Fruit fly (Drosophila melanogaster) whole organism, embryonic: ENCODE data around the gene CG4982.
A peak's percentile ranks its signal among the peaks of the same experiment; 100 is the strongest.

Experiments
- Atf3 ChIP-seq: fragments of 200-800 bp; sonication (Bioruptor generic); optimal IDR thresholded peaks from 3 replicates; lab custom pipeline; 2016; ENCODE audit warnings: missing biosample characterization, missing genetic modification characterization
- Awh ChIP-seq: fragments of 200-800 bp; sonication (Bioruptor generic); IDR thresholded peaks from 2 replicates; pipeline ENCODE4, ENCODE4 v1.3.6; 2022; ENCODE audit warnings: missing biosample characterization, missing genetic modification characterization
- Blimp-1 ChIP-seq: fragments of 200-800 bp; sonication (Bioruptor generic); optimal IDR thresholded peaks from 3 replicates; lab custom pipeline; 2018; ENCODE audit warnings: missing biosample characterization, missing genetic modification characterization, mild to moderate bottlenecking, moderate library complexity, missing genetic modification reagents
- BtbVII ChIP-seq: fragments of 200-800 bp; sonication (Bioruptor generic); optimal IDR thresholded peaks from 3 replicates; lab custom pipeline; 2017; ENCODE audit warnings: missing biosample characterization, mild to moderate bottlenecking, missing genetic modification characterization
- CG10209 ChIP-seq: fragments of 200-800 bp; sonication (Bioruptor generic); optimal IDR thresholded peaks from 3 replicates; lab custom pipeline; 2017; ENCODE audit warnings: missing biosample characterization, mild to moderate bottlenecking, missing genetic modification characterization, missing genetic modification reagents
- CG10654 ChIP-seq: fragments of 200-800 bp; sonication (Bioruptor generic); optimal IDR thresholded peaks from 2 replicates; lab custom pipeline; 2016; ENCODE audit warnings: missing biosample characterization, missing genetic modification characterization
- CG11085 ChIP-seq: fragments of 200-800 bp; sonication (Bioruptor generic); IDR thresholded peaks from 2 replicates; pipeline ENCODE4 v1.3.6; 2022; ENCODE audit warnings: missing biosample characterization, missing genetic modification characterization
- CG12391 ChIP-seq: fragments of 200-800 bp; sonication (Bioruptor generic); optimal IDR thresholded peaks from 3 replicates; lab custom pipeline; 2018; ENCODE audit warnings: missing biosample characterization, mild to moderate bottlenecking, missing genetic modification characterization, moderate library complexity
- CG12659 ChIP-seq: fragments of 200-800 bp; sonication (Bioruptor generic); optimal IDR thresholded peaks from 3 replicates; lab custom pipeline; 2017; ENCODE audit warnings: mild to moderate bottlenecking, missing biosample characterization, missing genetic modification reagents, missing genetic modification characterization
- CG13123 ChIP-seq: fragments of 200-800 bp; sonication (Bioruptor generic); optimal IDR thresholded peaks from 2 replicates; lab custom pipeline; 2016; ENCODE audit warnings: missing biosample characterization, missing genetic modification characterization
- CG13624 ChIP-seq: fragments of 200-800 bp; sonication (Bioruptor generic); optimal IDR thresholded peaks from 2 replicates; lab custom pipeline; 2016; ENCODE audit warnings: missing biosample characterization, missing genetic modification characterization
- CG14441 ChIP-seq: fragments of 200-800 bp; sonication (Bioruptor generic); IDR thresholded peaks from 2 replicates; pipeline ENCODE4 v1.3.6; 2022; ENCODE audit warnings: missing biosample characterization, missing genetic modification characterization
- CG1603 ChIP-seq: fragments of 200-800 bp; sonication (Bioruptor generic); optimal IDR thresholded peaks from 2 replicates; lab custom pipeline; 2019; ENCODE audit warnings: missing biosample characterization, mild to moderate bottlenecking, missing genetic modification characterization, moderate library complexity
- CG17361 ChIP-seq: fragments of 200-800 bp; sonication (Bioruptor generic); IDR thresholded peaks from 3 replicates; pipeline ENCODE4 v1.3.6; 2022; ENCODE audit warnings: missing biosample characterization, missing genetic modification characterization
- CG17829 ChIP-seq: fragments of 200-800 bp; optimal IDR thresholded peaks from 2 replicates; lab custom pipeline; 2019; ENCODE audit warnings: missing biosample characterization, mild to moderate bottlenecking, missing genetic modification characterization, moderate library complexity
- CG1792 ChIP-seq: fragments of 200-800 bp; sonication (Bioruptor generic); optimal IDR thresholded peaks from 2 replicates; lab custom pipeline; 2016; ENCODE audit warnings: missing biosample characterization, missing genetic modification characterization
- CG30020 ChIP-seq: fragments of 200-800 bp; optimal IDR thresholded peaks from 2 replicates; lab custom pipeline; 2019; ENCODE audit warnings: missing biosample characterization, mild to moderate bottlenecking, missing genetic modification characterization, moderate library complexity
- CG4404 ChIP-seq: fragments of 200-800 bp; sonication (Bioruptor generic); IDR thresholded peaks from 2 replicates; pipeline ENCODE4 v1.3.6; 2022; ENCODE audit warnings: missing biosample characterization, missing genetic modification characterization
- CG4820 ChIP-seq: fragments of 200-800 bp; sonication (Bioruptor generic); optimal IDR thresholded peaks from 3 replicates; lab custom pipeline; 2016; ENCODE audit warnings: missing biosample characterization, missing genetic modification characterization
- CG7745 ChIP-seq: fragments of 200-800 bp; sonication (Bioruptor generic); optimal IDR thresholded peaks from 2 replicates; lab custom pipeline; 2018; ENCODE audit warnings: missing biosample characterization, mild to moderate bottlenecking, missing genetic modification characterization, moderate library complexity
- CG8388 ChIP-seq: fragments of 200-800 bp; sonication (Bioruptor generic); optimal IDR thresholded peaks from 2 replicates; lab custom pipeline; 2019; ENCODE audit warnings: missing biosample characterization, mild to moderate bottlenecking, missing genetic modification characterization, moderate library complexity
- CG9215 ChIP-seq: fragments of 200-800 bp; sonication (Bioruptor generic); IDR thresholded peaks from 2 replicates; pipeline ENCODE4 v1.3.6; 2022; ENCODE audit warnings: missing biosample characterization, missing genetic modification characterization
- CG9609 ChIP-seq: fragments of 200-800 bp; sonication (Bioruptor generic); optimal IDR thresholded peaks from 3 replicates; lab custom pipeline; 2016; ENCODE audit warnings: missing biosample characterization, missing genetic modification characterization
- CoRest ChIP-seq: fragments of 200-800 bp; sonication (Bioruptor generic); optimal IDR thresholded peaks from 3 replicates; lab custom pipeline; 2018; ENCODE audit warnings: missing biosample characterization, mild to moderate bottlenecking, missing genetic modification characterization, moderate library complexity
- Doc2 ChIP-seq: fragments of 200-800 bp; sonication (Bioruptor generic); IDR thresholded peaks from 2 replicates; pipeline ENCODE4 v1.3.6; 2022; ENCODE audit warnings: missing biosample characterization, missing genetic modification characterization
- HmgD ChIP-seq: fragments of 200-800 bp; sonication (Bioruptor generic); optimal IDR thresholded peaks from 3 replicates; lab custom pipeline; 2016; ENCODE audit warnings: missing biosample characterization, missing genetic modification characterization
- NfI ChIP-seq: fragments of 200-800 bp; sonication (Bioruptor generic); optimal IDR thresholded peaks from 3 replicates; lab custom pipeline; 2018; ENCODE audit warnings: missing biosample characterization, mild to moderate bottlenecking, missing genetic modification characterization, moderate library complexity
- Opbp ChIP-seq: fragments of 200-800 bp; sonication (Bioruptor generic); IDR thresholded peaks from 3 replicates; pipeline ENCODE4 v1.3.6; 2022; ENCODE audit warnings: missing biosample characterization, missing genetic modification characterization; ENCODE audit not compliant: partially characterized antibody
- PHDP ChIP-seq: fragments of 200-800 bp; sonication (Bioruptor generic); optimal IDR thresholded peaks from 3 replicates; lab custom pipeline; 2018; ENCODE audit warnings: missing biosample characterization, mild to moderate bottlenecking, missing genetic modification characterization, moderate library complexity
- Sox102F ChIP-seq: fragments of 200-800 bp; sonication (Bioruptor generic); optimal IDR thresholded peaks from 2 replicates; lab custom pipeline; 2018; ENCODE audit warnings: missing biosample characterization, mild to moderate bottlenecking, missing genetic modification characterization, moderate library complexity
- Taf1 ChIP-seq: fragments of 200-800 bp; sonication (Bioruptor generic); IDR thresholded peaks from 2 replicates; pipeline ENCODE4 v1.3.6; 2022; ENCODE audit warnings: missing biosample characterization, missing genetic modification characterization
- Xbp1 ChIP-seq: fragments of 200-800 bp; sonication (Bioruptor generic); optimal IDR thresholded peaks from 3 replicates; lab custom pipeline; 2016; ENCODE audit warnings: missing biosample characterization, mild to moderate bottlenecking, missing genetic modification characterization
- Xrp1 ChIP-seq: fragments of 200-800 bp; sonication (Bioruptor generic); IDR thresholded peaks from 2 replicates; pipeline ENCODE4 v1.3.6; 2022; ENCODE audit warnings: missing biosample characterization, missing genetic modification characterization
- bowl ChIP-seq: fragments of 200-800 bp; sonication (Bioruptor generic); IDR thresholded peaks from 2 replicates; pipeline ENCODE4 v1.3.6; 2022; ENCODE audit warnings: missing biosample characterization, missing genetic modification characterization
- btn ChIP-seq: fragments of 200-800 bp; sonication (Bioruptor generic); optimal IDR thresholded peaks from 2 replicates; lab custom pipeline; 2016; ENCODE audit warnings: missing biosample characterization, missing genetic modification characterization
- cwo ChIP-seq: fragments of 200-800 bp; sonication (Bioruptor generic); optimal IDR thresholded peaks from 3 replicates; lab custom pipeline; 2017; ENCODE audit warnings: missing biosample characterization, missing genetic modification characterization, mild to moderate bottlenecking, moderate library complexity, missing genetic modification reagents
- dm ChIP-seq: fragments of 200-800 bp; sonication (Bioruptor generic); optimal IDR thresholded peaks from 3 replicates; lab custom pipeline; 2016; ENCODE audit warnings: missing biosample characterization, missing genetic modification characterization
- dpn ChIP-seq, 2 experiments: fragments of 200-800 bp; sonication (Bioruptor generic); optimal IDR thresholded peaks; 3 replicates each; lab custom pipeline; 2016; ENCODE audit warnings: missing biosample characterization in 2 of 2, missing genetic modification characterization in 2 of 2
- ems ChIP-seq: fragments of 200-800 bp; sonication (Bioruptor generic); optimal IDR thresholded peaks from 3 replicates; lab custom pipeline; 2016; ENCODE audit warnings: missing biosample characterization, missing genetic modification characterization
- hb ChIP-seq: fragments of 200-800 bp; sonication (Bioruptor generic); IDR thresholded peaks from 3 replicates; pipeline ENCODE4 v1.3.6; 2022; ENCODE audit warnings: missing biosample characterization, missing genetic modification characterization; ENCODE audit not compliant: partially characterized antibody
- jumu ChIP-seq: fragments of 200-800 bp; sonication (Bioruptor generic); optimal IDR thresholded peaks from 3 replicates; lab custom pipeline; 2016; ENCODE audit warnings: missing biosample characterization, missing genetic modification characterization
- kah ChIP-seq: fragments of 200-800 bp; sonication (Bioruptor generic); optimal IDR thresholded peaks from 2 replicates; lab custom pipeline; 2018; ENCODE audit warnings: missing biosample characterization, mild to moderate bottlenecking, missing genetic modification characterization
- maf-S ChIP-seq: fragments of 200-800 bp; sonication (Bioruptor generic); optimal IDR thresholded peaks from 2 replicates; lab custom pipeline; 2016; ENCODE audit warnings: missing biosample characterization, missing genetic modification characterization
- nau ChIP-seq: fragments of 200-800 bp; sonication (Bioruptor generic); optimal IDR thresholded peaks from 3 replicates; lab custom pipeline; 2017; ENCODE audit warnings: missing biosample characterization, mild to moderate bottlenecking, missing genetic modification characterization, missing genetic modification reagents
- slou ChIP-seq: fragments of 200-800 bp; sonication (Bioruptor generic); optimal IDR thresholded peaks from 3 replicates; lab custom pipeline; 2016; ENCODE audit warnings: missing biosample characterization, missing genetic modification characterization
- stwl ChIP-seq: fragments of 200-800 bp; sonication (Bioruptor generic); optimal IDR thresholded peaks from 3 replicates; lab custom pipeline; 2018; ENCODE audit warnings: missing biosample characterization, mild to moderate bottlenecking, missing genetic modification characterization, moderate library complexity
- tgo ChIP-seq: fragments of 200-800 bp; sonication (Bioruptor generic); IDR thresholded peaks from 3 replicates; pipeline ENCODE4 v1.3.6; 2022; ENCODE audit warnings: missing biosample characterization, missing genetic modification characterization
- ttk ChIP-seq: fragments of 200-800 bp; sonication (Bioruptor generic); IDR thresholded peaks from 2 replicates; pipeline ENCODE4 v2.1.2; 2022; ENCODE audit warnings: missing biosample characterization, missing genetic modification characterization
- usp ChIP-seq: fragments of >200 bp; optimal IDR thresholded peaks from 2 replicates; lab custom pipeline; 2017; ENCODE audit warnings: missing biosample characterization, missing genetic modification characterization
- vfl ChIP-seq: fragments of 200-800 bp; sonication (Bioruptor generic); optimal IDR thresholded peaks from 2 replicates; lab custom pipeline; 2016; ENCODE audit warnings: missing biosample characterization, missing genetic modification characterization
- vnd ChIP-seq: fragments of 200-800 bp; sonication (Bioruptor generic); IDR thresholded peaks from 3 replicates; pipeline ENCODE4 v1.3.6; 2022; ENCODE audit warnings: missing biosample characterization, missing genetic modification characterization; ENCODE audit not compliant: partially characterized antibody
- zen ChIP-seq: fragments of 200-800 bp; sonication (Bioruptor generic); optimal IDR thresholded peaks from 3 replicates; lab custom pipeline; 2018; ENCODE audit warnings: missing biosample characterization, mild to moderate bottlenecking, missing genetic modification characterization, moderate library complexity

CG4982 gene

DNA sequence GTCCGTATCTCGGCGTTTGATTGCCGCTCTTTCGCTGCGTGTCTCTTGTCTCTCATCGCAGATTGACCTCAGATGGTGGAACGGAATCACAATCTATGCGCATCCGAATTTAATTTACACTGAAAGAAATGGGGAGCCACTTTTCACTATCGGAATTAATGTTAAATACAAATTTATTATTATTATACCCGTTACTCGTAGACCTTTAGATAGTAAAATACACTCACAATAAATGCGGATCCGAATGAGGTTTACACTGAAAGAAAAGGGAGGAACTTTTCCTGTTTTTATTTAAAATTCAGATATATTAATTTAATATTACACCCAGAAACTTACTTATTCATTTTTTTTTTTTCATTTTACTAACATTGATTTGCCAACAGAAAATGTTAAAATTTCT lies 12.2 kb upstream of the CG4982 start (continued):
- TF ChIP-seq Sox102F (GFP tag; lab: Kevin White, UChicago), result peak; percentile 31
- no peak for TF ChIP-seq hb
- no peak for TF ChIP-seq zen (tag; lab: Kevin White, UChicago)
- no peak for TF ChIP-seq Taf1 (GFP tag; lab: Robert Waterston, UW)
- no peak for TF ChIP-seq BtbVII (GFP tag; lab: Kevin White, UChicago)
- no peak for TF ChIP-seq vfl (GFP tag; lab: Kevin White, UChicago)
- peak; percentile 19 for TF ChIP-seq CG12659 (GFP tag; lab: Kevin White, UChicago)
- peak; percentile 2 for TF ChIP-seq CG10654 (GFP tag; lab: Kevin White, UChicago)
- no peak for TF ChIP-seq CG1603
- TF ChIP-seq slou (GFP tag; lab: Kevin White, UChicago), result no peak
- no peak for TF ChIP-seq CG1792 (GFP tag; lab: Kevin White, UChicago)
- TF ChIP-seq CG17361 (GFP tag; lab: Robert Waterston, UW), result no peak
- TF ChIP-seq HmgD (GFP tag; lab: Kevin White, UChicago), result no peak
- TF ChIP-seq bowl (GFP tag; lab: Robert Waterston, UW), result no peak
- TF ChIP-seq dm (GFP tag; lab: Kevin White, UChicago), result no peak
- no peak for TF ChIP-seq Xrp1 (GFP tag; lab: Robert Waterston, UW)
- TF ChIP-seq usp (GFP tag; lab: Kevin White, UChicago), result no peak
- no peak for TF ChIP-seq CG30020 (tag; lab: Kevin White, UChicago)
- no peak for TF ChIP-seq CG12391 (tag; lab: Kevin White, UChicago)
- TF ChIP-seq CoRest (tag; lab: Kevin White, UChicago), result peak; percentile 20
- no peak for TF ChIP-seq ems (GFP tag; lab: Kevin White, UChicago)
- no peak for TF ChIP-seq stwl (tag; lab: Kevin White, UChicago)
- no peak for TF ChIP-seq CG13624 (GFP tag; lab: Kevin White, UChicago)
- peak; percentile 43; the same call in 1 of the 3 replicates for TF ChIP-seq tgo (GFP tag; lab: Robert Waterston, UW)
- no peak for TF ChIP-seq CG13123 (GFP tag; lab: Kevin White, UChicago)
- no peak for TF ChIP-seq CG17829 (tag; lab: Kevin White, UChicago)
- no peak for TF ChIP-seq PHDP (tag; lab: Kevin White, UChicago)
- no peak for TF ChIP-seq CG4820
- TF ChIP-seq CG4404 (GFP tag; lab: Robert Waterston, UW), result no peak
- no peak for TF ChIP-seq Doc2 (GFP tag; lab: Robert Waterston, UW)
- peak; percentile 33; the same call in 1 of the 2 replicates for TF ChIP-seq CG14441 (GFP tag; lab: Robert Waterston, UW)
- no peak for TF ChIP-seq jumu (GFP tag; lab: Kevin White, UChicago)
- peak; percentile 23 for TF ChIP-seq CG10209
- TF ChIP-seq CG7745 (tag; lab: Kevin White, UChicago), result no peak
- no peak for TF ChIP-seq maf-S
- peak; percentile 56 for TF ChIP-seq Xbp1 (GFP tag; lab: Kevin White, UChicago)
- no peak for TF ChIP-seq CG9609 (GFP tag; lab: Kevin White, UChicago)
- no peak for TF ChIP-seq btn
- TF ChIP-seq nau (GFP tag; lab: Kevin White, UChicago), result no peak
- no peak for TF ChIP-seq NfI (GFP tag; lab: Kevin White, UChicago)
- no peak for TF ChIP-seq Awh (GFP tag; lab: Robert Waterston, UW)
- no peak for TF ChIP-seq vnd (GFP tag; lab: Robert Waterston, UW)
- TF ChIP-seq Blimp-1 (GFP tag; lab: Kevin White, UChicago), result peak; percentile 22
- no peak for TF ChIP-seq CG9215 (GFP tag; lab: Robert Waterston, UW)
- TF ChIP-seq kah, result no peak
- no peak for TF ChIP-seq Atf3
- peak in 1 of 2 experiments; percentile 38 for TF ChIP-seq dpn (GFP tag; optimal IDR thresholded peaks at IDR 0.05; lab: Kevin White, UChicago)
- no peak for TF ChIP-seq CG11085 (GFP tag; lab: Robert Waterston, UW)
- 0 out of 2 replicates have a peak, but pooled peaks have one; percentile 11 for TF ChIP-seq ttk
- TF ChIP-seq Opbp (GFP tag; lab: Robert Waterston, UW), result no peak
- no peak for TF ChIP-seq cwo
- TF ChIP-seq CG8388 (GFP tag; lab: Kevin White, UChicago), result no peak
